Worm (Caenorhabditis elegans) whole organism, L4/young adult: Measurements from ENCODE around the gene ife-3.

Experiments
- W03F9.2 ChIP-seq: fragments of 150-350 bp; optimal IDR thresholded peaks from 2 replicates; lab custom pipeline; 2014; ENCODE audit warnings: missing biosample characterization, missing genetic modification characterization
- dao-5 ChIP-seq: sonication (generic microtip); optimal IDR thresholded peaks from 2 replicates; lab custom pipeline; 2016; ENCODE audit warnings: missing genotype, missing genetic modification characterization, moderate library complexity, missing compliant biosample characterization
- him-1 ChIP-seq: sonication (generic microtip); optimal IDR thresholded peaks from 2 replicates; lab custom pipeline; 2016; ENCODE audit warnings: missing genotype, missing genetic modification reagents, missing genetic modification characterization, missing compliant biosample characterization

The ife-3 gene

ce11 chrV:20518-20917, 12.9 kb upstream of the ife-3 start, which contains the start of gene egl-8:
TSS of gene egl-8 (plus strand) at chrV:20818.
- TF ChIP-seq dao-5 (tag; lab: Kevin White, UChicago) (no peak), him-1 (tag; lab: Kevin White, UChicago) (no peak), W03F9.2 (tag; lab: Kevin White, UChicago) (no peak)

ce11 chrV:16067-16845, 8.6 kb upstream of the ife-3 start:
- no peak for TF ChIP-seq dao-5 (tag; lab: Kevin White, UChicago)
- TF ChIP-seq him-1 (tag; lab: Kevin White, UChicago), result no peak
- no peak for TF ChIP-seq W03F9.2 (tag; lab: Kevin White, UChicago)

ce11 chrV:11708-12107, 4.1 kb upstream of the ife-3 start:
- TF ChIP-seq dao-5 (tag; lab: Kevin White, UChicago) (no peak), W03F9.2 (tag; lab: Kevin White, UChicago) (no peak), him-1 (tag; lab: Kevin White, UChicago) (no peak)

ce11 chrV:11158-11557, 3.5 kb upstream of the ife-3 start:
- TF ChIP-seq him-1 (tag; lab: Kevin White, UChicago) (peak; percentile 2), W03F9.2 (tag; lab: Kevin White, UChicago) (no peak)

ce11 chrV:8716-9246, 1.2 kb upstream of the ife-3 start, which contains the start of gene B0348.10:
TSS of gene B0348.10 (minus strand) at chrV:8739.
- TF ChIP-seq W03F9.2 (tag; lab: Kevin White, UChicago) (peak; percentile 9), him-1 (tag; lab: Kevin White, UChicago) (peak; percentile 98), dao-5 (tag; lab: Kevin White, UChicago) (no peak)

- no peak for TF ChIP-seq dao-5 (tag; lab: Kevin White, UChicago)
- TF ChIP-seq him-1 (tag; lab: Kevin White, UChicago), result no peak
- no peak for TF ChIP-seq W03F9.2 (tag; lab: Kevin White, UChicago)
Observed at ce11 chrV:6271-6670, 1.4 kb downstream of the ife-3 start.

ce11 chrV:1335-1734, 6.3 kb downstream of the ife-3 start, which contains the start of gene idpp-2:
TSS of gene idpp-2 (plus strand) at chrV:1635.
- TF ChIP-seq him-1 (tag; lab: Kevin White, UChicago) (no peak), dao-5 (tag; lab: Kevin White, UChicago) (no peak), W03F9.2 (tag; lab: Kevin White, UChicago) (no peak)
